Worm (Caenorhabditis elegans): ENCODE measurements around the gene C25D7.9.
"Not testable (repeated sequence)": the region's sequence is repeated elsewhere in the genome, so short reads cannot be mapped to it uniquely, and the experiment has no call there.

C25D7.9 gene

ce11 chrV:15087207-15087706 lies 22.3 kb downstream of the C25D7.9 start, which contains the start of the genes C01G10.15 and C01G10.6:
C01G10.15 (minus strand) TSS chrV:15087307.
C01G10.6 (plus strand) TSS chrV:15087656.
- TF ChIP-seq lin-13 (tag; optimal IDR thresholded peaks at IDR 0.05) (no peak), ceh-39 (tag; optimal IDR thresholded peaks at IDR 0.05) (no peak), nhr-237 (tag; optimal IDR thresholded peaks at IDR 0.05) (no peak)

- TF ChIP-seq lin-13 (tag; optimal IDR thresholded peaks at IDR 0.05) (no peak), lin-32 (GFP tag; optimal IDR thresholded peaks at IDR 0.05) (no peak), unc-39 (tag; optimal IDR thresholded peaks at IDR 0.05) (no peak), hlh-1 (tag; optimal IDR thresholded peaks at IDR 0.05) (no peak), flh-1 (GFP tag; optimal IDR thresholded peaks at IDR 0.05) (no peak), M03D4.4 (tag; optimal IDR thresholded peaks at IDR 0.05) (no peak)
Observed at ce11 chrV:15088613-15089012, 23.7 kb downstream of the C25D7.9 start, which contains the start of gene C01G10.18. C01G10.18 (minus strand) TSS chrV:15088713.

- no peak for TF ChIP-seq zip-8 (tag; optimal IDR thresholded peaks at IDR 0.05)
- no peak for TF ChIP-seq lsy-2 (tag; optimal IDR thresholded peaks at IDR 0.05)
Observed at ce11 chrV:15089438-15089837, 24.5 kb downstream of the C25D7.9 start, which contains the start of the genes C01G10.5 and C01G10.4. C01G10.5 (minus strand) TSS chrV:15089538. C01G10.4 (plus strand) TSS chrV:15089740.

- TF ChIP-seq ztf-11 (tag; optimal IDR thresholded peaks at IDR 0.05) (no peak), snpc-4 (tag; optimal IDR thresholded peaks at IDR 0.05) (no peak), mep-1 (tag; optimal IDR thresholded peaks at IDR 0.05) (no peak), elt-3 (tag; optimal IDR thresholded peaks at IDR 0.05) (no peak), sptf-1 (tag; optimal IDR thresholded peaks at IDR 0.05) (no peak), unc-39 (tag; optimal IDR thresholded peaks at IDR 0.05) (no peak), ceh-43 (GFP tag; optimal IDR thresholded peaks at IDR 0.05) (no peak)
Observed at ce11 chrV:15090457-15090856, 25.5 kb downstream of the C25D7.9 start, which contains the start of gene C01G10.17. C01G10.17 (plus strand) TSS chrV:15090757.

ce11 chrV:15092666-15093065 lies 27.7 kb downstream of the C25D7.9 start, which contains the start of gene txt-12:
txt-12 (plus strand) TSS chrV:15092966.
- TF ChIP-seq blmp-1 (tag; optimal IDR thresholded peaks at IDR 0.05) = no peak
- TF ChIP-seq ceh-43 (GFP tag; optimal IDR thresholded peaks at IDR 0.05) = no peak
- no peak for TF ChIP-seq ceh-39 (tag; optimal IDR thresholded peaks at IDR 0.05)
- TF ChIP-seq nhr-237 (tag; optimal IDR thresholded peaks at IDR 0.05) = no peak

- TF ChIP-seq blmp-1 (tag; optimal IDR thresholded peaks at IDR 0.05) = no peak
- no peak for TF ChIP-seq sem-2 (GFP tag; optimal IDR thresholded peaks at IDR 0.05)
- no peak for TF ChIP-seq tbx-8 (GFP tag; optimal IDR thresholded peaks at IDR 0.05)
- no peak for TF ChIP-seq mep-1 (tag; optimal IDR thresholded peaks at IDR 0.05)
- TF ChIP-seq nhr-76 (tag; optimal IDR thresholded peaks at IDR 0.05) = no peak
- TF ChIP-seq mab-5 (tag; optimal IDR thresholded peaks at IDR 0.05) = no peak
- TF ChIP-seq elt-3 (tag; optimal IDR thresholded peaks at IDR 0.05) = no peak
Observed at ce11 chrV:15094749-15095148, 29.8 kb downstream of the C25D7.9 start, which contains the start of gene srx-78. srx-78 (plus strand) TSS chrV:15095049.

- TF ChIP-seq mab-5 (tag; optimal IDR thresholded peaks at IDR 0.05) (no peak), elt-1 (tag; optimal IDR thresholded peaks at IDR 0.05; ENCODE audit: borderline replicate concordance, insufficient read depth) (peak; percentile 7)
Observed at ce11 chrV:15099447-15099846, 34.5 kb downstream of the C25D7.9 start, which contains the start of gene C01G10.1. C01G10.1 (plus strand) TSS chrV:15099747.

ce11 chrV:15105893-15106598 lies 41.1 kb downstream of the C25D7.9 start, which contains the start of gene C01G10.14:
C01G10.14 (minus strand) TSS chrV:15105943.
- TF ChIP-seq ceh-43 (GFP tag; optimal IDR thresholded peaks at IDR 0.05); ces-1 (GFP tag; optimal IDR thresholded peaks at IDR 0.05); nhr-12 (tag; optimal IDR thresholded peaks at IDR 0.05): not testable (repeated sequence)

Data from whole organism, mixed stage, embryonic.